Fruit fly (Drosophila melanogaster): ENCODE measurements around the gene Kcmf1.

Kcmf1 gene

DNA sequence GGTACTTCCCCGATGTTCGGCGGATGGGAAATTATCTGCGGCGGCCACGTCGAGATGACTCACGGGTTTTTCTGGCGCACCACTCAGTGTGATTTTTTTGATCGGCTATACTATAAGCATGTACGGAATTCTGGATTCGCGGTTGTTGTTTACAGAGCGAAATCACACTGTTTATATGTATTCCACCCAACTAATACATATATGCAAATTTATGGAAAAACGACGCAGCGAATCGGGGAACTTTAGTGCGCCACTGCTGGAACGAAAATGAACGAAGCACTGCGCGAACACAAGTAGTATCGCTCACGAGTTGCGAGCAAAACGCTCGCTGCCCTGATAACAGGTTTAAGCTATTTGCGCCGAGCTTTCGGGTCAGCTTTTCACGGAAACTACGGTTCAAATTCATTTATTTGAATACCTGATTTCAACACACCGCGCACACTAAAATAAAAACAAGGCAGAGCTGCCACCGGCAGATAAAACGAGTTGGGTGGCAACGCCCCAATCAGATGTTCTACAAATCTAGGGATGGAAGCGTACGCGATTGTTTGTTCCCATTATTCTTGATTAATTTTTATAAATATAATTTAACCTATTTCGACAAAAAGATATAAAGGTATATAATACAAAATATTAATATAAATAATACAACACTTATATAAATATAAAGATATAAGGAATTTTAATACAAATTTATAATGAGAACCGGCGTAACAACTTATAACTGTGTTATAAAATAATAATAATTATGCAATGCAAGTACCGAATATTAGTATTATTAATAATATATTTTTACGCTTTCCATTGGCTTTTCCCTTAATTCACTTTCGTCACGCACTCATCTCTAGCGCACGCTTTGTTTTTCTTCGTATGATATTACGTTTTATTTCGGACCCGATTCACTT, 33.1 kb upstream of the Kcmf1 start, which contains the start of gene Rel (continued):
- TF ChIP-seq Bdp1 (GFP tag; optimal IDR thresholded peaks at IDR 0.05) (no peak), CG6854 (GFP tag; optimal IDR thresholded peaks at IDR 0.05) (no peak), stwl (tag; optimal IDR thresholded peaks at IDR 0.05) (peak; percentile 4), CG16815 (GFP tag; optimal IDR thresholded peaks at IDR 0.05) (peak; percentile 32), CG4617 (GFP tag; optimal IDR thresholded peaks at IDR 0.05; ENCODE audit: borderline replicate concordance) (peak; percentile 29), bcd (GFP tag; optimal IDR thresholded peaks at IDR 0.05) (peak; percentile 59), CG11560 (tag; IDR thresholded peaks at IDR 0.05) (no peak), gsb (GFP tag; IDR thresholded peaks at IDR 0.05) (no peak), mld (GFP tag; IDR thresholded peaks at IDR 0.05; ENCODE audit: partially characterized antibody) (no peak), MESR4 (GFP tag; optimal IDR thresholded peaks at IDR 0.05) (peak; percentile 27), prd (optimal IDR thresholded peaks at IDR 0.05) (no peak), prd (GFP tag; IDR thresholded peaks at IDR 0.05) (no peak), CG5953 (GFP tag; IDR thresholded peaks at IDR 0.05) (no peak), CG7786 (GFP tag; optimal IDR thresholded peaks at IDR 0.05) (no peak), kah (GFP tag; optimal IDR thresholded peaks at IDR 0.05) (no peak), insv (GFP tag; optimal IDR thresholded peaks at IDR 0.05) (peak in 1 of 2 experiments; percentile 35), CG31224 (GFP tag; IDR thresholded peaks at IDR 0.05) (no peak), HLHmδ (GFP tag; optimal IDR thresholded peaks at IDR 0.05) (no peak), jumu (GFP tag; optimal IDR thresholded peaks at IDR 0.05) (no peak), emc (GFP tag; optimal IDR thresholded peaks at IDR 0.05) (no peak), CG32767 (GFP tag; IDR thresholded peaks at IDR 0.05) (no peak), PHDP (tag; optimal IDR thresholded peaks at IDR 0.05) (peak; percentile 69), Sox100B (GFP tag; optimal IDR thresholded peaks at IDR 0.05) (peak; percentile 84), bowl (GFP tag; IDR thresholded peaks at IDR 0.05) (no peak), NC2β (GFP tag; optimal IDR thresholded peaks at IDR 0.05) (peak; percentile 22), sens-2 (GFP tag; IDR thresholded peaks at IDR 0.05) (no peak), seq (GFP tag; IDR thresholded peaks at IDR 0.05) (no peak), CG1832 (GFP tag; optimal IDR thresholded peaks at IDR 0.05) (no peak), aop (GFP tag; IDR thresholded peaks at IDR 0.05) (no peak), CG10654 (GFP tag; optimal IDR thresholded peaks at IDR 0.05) (peak; percentile 50), Chrac-16 (GFP tag; optimal IDR thresholded peaks at IDR 0.05) (peak; percentile 23), CG11696 (GFP tag; IDR thresholded peaks at IDR 0.05) (no peak), CG31441 (GFP tag; IDR thresholded peaks at IDR 0.05) (no peak), vfl (GFP tag; optimal IDR thresholded peaks at IDR 0.05) (no peak), Bteb2 (GFP tag; optimal IDR thresholded peaks at IDR 0.05) (no peak), corto (GFP tag; optimal IDR thresholded peaks at IDR 0.05) (peak; percentile 39), eyg (GFP tag; optimal IDR thresholded peaks at IDR 0.05) (peak; percentile 13), dmrt99B (tag; optimal IDR thresholded peaks at IDR 0.05) (peak; percentile 73), nom (GFP tag; optimal IDR thresholded peaks at IDR 0.05) (no peak), CG12155 (GFP tag; optimal IDR thresholded peaks at IDR 0.05) (peak; percentile 53), CHES-1-like (GFP tag; optimal IDR thresholded peaks at IDR 0.05) (peak; percentile 41), sna (GFP tag; IDR thresholded peaks at IDR 0.05; ENCODE audit: partially characterized antibody) (no peak), CG1024 (GFP tag; IDR thresholded peaks at IDR 0.05) (no peak), lola (GFP tag; optimal IDR thresholded peaks at IDR 0.05) (peak in 1 of 3 experiments; percentile 88), CG17829 (tag; optimal IDR thresholded peaks at IDR 0.05) (peak; percentile 86), tna (GFP tag; IDR thresholded peaks at IDR 0.05; ENCODE audit: partially characterized antibody) (no peak), Poxn (GFP tag; IDR thresholded peaks at IDR 0.05) (no peak), Dip3 (GFP tag; optimal IDR thresholded peaks at IDR 0.05) (no peak), bigmax (GFP tag; optimal IDR thresholded peaks at IDR 0.05) (no peak), Antp (GFP tag; optimal IDR thresholded peaks at IDR 0.05) (no peak)
